Worm (Caenorhabditis elegans) whole organism, L2 larva: Measurements from ENCODE around the gene mrpl-55.

ENCODE experiments used
- C34F6.9 ChIP-seq: fragments of 150-350 bp; optimal IDR thresholded peaks from 2 replicates; lab custom pipeline; 2014; ENCODE audit warnings: missing biosample characterization, missing genetic modification characterization
- aly-2 ChIP-seq: fragments of 150-350 bp; optimal IDR thresholded peaks from 2 replicates; lab custom pipeline; 2014; ENCODE audit warnings: missing biosample characterization, missing genetic modification characterization
- ceh-16 ChIP-seq: fragments of 150-350 bp; optimal IDR thresholded peaks from 2 replicates; lab custom pipeline; 2014; ENCODE audit warnings: missing biosample characterization, missing genetic modification characterization
- ceh-82 ChIP-seq: fragments of 150-350 bp; optimal IDR thresholded peaks from 2 replicates; lab custom pipeline; 2014; ENCODE audit warnings: missing biosample characterization, missing genetic modification characterization
- lin-11 ChIP-seq: fragments of 150-350 bp; sonication (generic microtip); optimal IDR thresholded peaks from 2 replicates; lab custom pipeline; 2014; ENCODE audit warnings: missing biosample characterization, missing genetic modification characterization, inconsistent platforms, mixed read lengths
- mdl-1 ChIP-seq, 2 experiments: fragments of 150-350 bp in 1 of 2; sonication (generic microtip) in 1 of 2; optimal IDR thresholded peaks; 2 replicates each; lab custom pipeline; 2017; ENCODE audit warnings: missing biosample characterization in 2 of 2, missing genetic modification characterization in 2 of 2
- nhr-12 ChIP-seq: fragments of 150-350 bp; optimal IDR thresholded peaks from 2 replicates; lab custom pipeline; 2014; ENCODE audit warnings: missing biosample characterization, missing genetic modification characterization
- snpc-4 ChIP-seq: fragments of 150-350 bp; optimal IDR thresholded peaks from 2 replicates; lab custom pipeline; 2014; ENCODE audit warnings: missing biosample characterization, missing genetic modification characterization
- unc-39 ChIP-seq: fragments of 150-350 bp; optimal IDR thresholded peaks from 2 replicates; lab custom pipeline; 2014; ENCODE audit warnings: missing biosample characterization, missing genetic modification characterization
- unc-55 ChIP-seq: fragments of 150-350 bp; sonication (generic microtip); optimal IDR thresholded peaks from 3 replicates; lab custom pipeline; 2014; ENCODE audit warnings: missing biosample characterization, missing genetic modification reagents, missing genetic modification characterization
- zag-1 ChIP-seq: fragments of 150-350 bp; optimal IDR thresholded peaks from 2 replicates; lab custom pipeline; 2014; ENCODE audit warnings: missing biosample characterization, missing genetic modification characterization
- ztf-11 ChIP-seq: sonication (generic microtip); optimal IDR thresholded peaks from 2 replicates; lab custom pipeline; 2017; ENCODE audit warnings: missing biosample characterization, missing genetic modification characterization

ce11 chrIV:420686-421085, 23.1 kb upstream of the mrpl-55 start:
- no peak for TF ChIP-seq snpc-4 (tag; lab: Kevin White, UChicago)
- TF ChIP-seq aly-2 (tag; lab: Kevin White, UChicago) = no peak
- no peak for TF ChIP-seq C34F6.9 (tag; lab: Kevin White, UChicago)
- no peak for TF ChIP-seq lin-11 (tag; lab: Kevin White, UChicago)
- TF ChIP-seq zag-1 (tag; lab: Kevin White, UChicago) = no peak
- TF ChIP-seq nhr-12 (tag; lab: Kevin White, UChicago) = no peak
- no peak for TF ChIP-seq mdl-1 (tag; optimal IDR thresholded peaks at IDR 0.05; lab: Kevin White, UChicago)
- no peak for TF ChIP-seq ceh-82 (tag; lab: Kevin White, UChicago)
- TF ChIP-seq ztf-11 (tag; lab: Kevin White, UChicago) = no peak
- no peak for TF ChIP-seq ceh-16 (tag; lab: Kevin White, UChicago)
- TF ChIP-seq unc-39 (tag; lab: Kevin White, UChicago) = no peak
- TF ChIP-seq unc-55 (GFP tag; lab: Kevin White, UChicago) = no peak
